Fruit fly (Drosophila melanogaster): Measurements from ENCODE around the gene Myc.
A peak's percentile ranks its signal among the peaks of the same experiment; 100 is the strongest.

Myc gene

dm6 chrX:3407760-3408608, 35.0 kb downstream of the Myc start (continued):
- TF ChIP-seq cyc (GFP tag; optimal IDR thresholded peaks at IDR 0.05), result peak; percentile 84
- peak; percentile 70 for TF ChIP-seq CG3919 (GFP tag; optimal IDR thresholded peaks at IDR 0.05)
- peak; percentile 82 for TF ChIP-seq Ets21C (GFP tag; optimal IDR thresholded peaks at IDR 0.05)
- TF ChIP-seq lz (GFP tag; optimal IDR thresholded peaks at IDR 0.05), result peak; percentile 87
- no peak for TF ChIP-seq CG4318 (GFP tag; optimal IDR thresholded peaks at IDR 0.05)
- peak; percentile 86 for TF ChIP-seq acj6 (GFP tag; optimal IDR thresholded peaks at IDR 0.05)
- TF ChIP-seq achi (GFP tag; optimal IDR thresholded peaks at IDR 0.05), result peak; percentile 67
- peak; percentile 50 to 60 for TF ChIP-seq salr (GFP tag; optimal IDR thresholded peaks at IDR 0.05)
- TF ChIP-seq CG10631 (GFP tag; optimal IDR thresholded peaks at IDR 0.05), result peak; percentile 69
- TF ChIP-seq CG6854 (GFP tag; optimal IDR thresholded peaks at IDR 0.05), result peak; percentile 56
- peak; percentile 27 for TF ChIP-seq fkh (GFP tag; optimal IDR thresholded peaks at IDR 0.05)
- peak; percentile 40; the same call in 1 of the 2 replicates for TF ChIP-seq Gug (GFP tag; IDR thresholded peaks at IDR 0.05)
- TF ChIP-seq esn (GFP tag; optimal IDR thresholded peaks at IDR 0.05), result peak; percentile 80
- TF ChIP-seq Eip75B (GFP tag; optimal IDR thresholded peaks at IDR 0.05), result peak; percentile 62
- peak; percentile 75 for TF ChIP-seq CG6163 (GFP tag; IDR thresholded peaks at IDR 0.05)
- peak; percentile 69 for TF ChIP-seq Sox15 (GFP tag; optimal IDR thresholded peaks at IDR 0.05)
- TF ChIP-seq dac (GFP tag; optimal IDR thresholded peaks at IDR 0.05), result no peak
- peak; percentile 54 for TF ChIP-seq Hr4 (GFP tag; optimal IDR thresholded peaks at IDR 0.05)
- TF ChIP-seq vri (GFP tag; optimal IDR thresholded peaks at IDR 0.05), result peak; percentile 84

- TF ChIP-seq CG6854 (GFP tag; optimal IDR thresholded peaks at IDR 0.05) (peak; percentile 46), CG32006 (GFP tag; optimal IDR thresholded peaks at IDR 0.05) (peak; percentile 75), Gug (GFP tag; IDR thresholded peaks at IDR 0.05) (peak; percentile 38; the same call in 1 of the 2 replicates), dsx (GFP tag; optimal IDR thresholded peaks at IDR 0.05; ENCODE audit: poor library complexity, severe bottlenecking) (peak; percentile 83), dac (GFP tag; optimal IDR thresholded peaks at IDR 0.05) (peak; percentile 45), cyc (GFP tag; optimal IDR thresholded peaks at IDR 0.05) (peak; percentile 88), Hr39 (GFP tag; optimal IDR thresholded peaks at IDR 0.05) (peak; percentile 91), CG8632 (GFP tag; optimal IDR thresholded peaks at IDR 0.05) (peak; percentile 83), eg (GFP tag; IDR thresholded peaks at IDR 0.05) (no peak), Hr38 (GFP tag; optimal IDR thresholded peaks at IDR 0.05) (no peak), CG6163 (GFP tag; IDR thresholded peaks at IDR 0.05) (peak; percentile 84), CG16779 (tag; optimal IDR thresholded peaks at IDR 0.05) (peak; percentile 87), spab (GFP tag; optimal IDR thresholded peaks at IDR 0.05) (peak; percentile 84), CG8119 (GFP tag; IDR thresholded peaks at IDR 0.05) (peak; percentile 75), Blimp-1 (GFP tag; optimal IDR thresholded peaks at IDR 0.05) (peak; percentile 55), CG11902 (GFP tag; optimal IDR thresholded peaks at IDR 0.05) (peak; percentile 76), net (GFP tag; optimal IDR thresholded peaks at IDR 0.05) (peak; percentile 81), ss (GFP tag; optimal IDR thresholded peaks at IDR 0.05) (peak; percentile 87 to 93), CG6276 (GFP tag; optimal IDR thresholded peaks at IDR 0.05) (peak; percentile 11), CG6792 (GFP tag; optimal IDR thresholded peaks at IDR 0.05) (peak; percentile 89), topi (GFP tag; optimal IDR thresholded peaks at IDR 0.05) (peak; percentile 91), Sox15 (GFP tag; optimal IDR thresholded peaks at IDR 0.05) (peak; percentile 78), acj6 (GFP tag; optimal IDR thresholded peaks at IDR 0.05) (peak; percentile 90), fkh (GFP tag; optimal IDR thresholded peaks at IDR 0.05) (no peak), Eip93F (GFP tag; optimal IDR thresholded peaks at IDR 0.05) (peak; percentile 53), CG3919 (GFP tag; optimal IDR thresholded peaks at IDR 0.05) (peak; percentile 88), fd85E (GFP tag; optimal IDR thresholded peaks at IDR 0.05) (peak; percentile 41), CG11762 (GFP tag; optimal IDR thresholded peaks at IDR 0.05; ENCODE audit: insufficient read depth) (peak; percentile 68), Eip75B (GFP tag; optimal IDR thresholded peaks at IDR 0.05) (peak; percentile 91), CG15336 (GFP tag; IDR thresholded peaks at IDR 0.05) (peak; percentile 55), Eip78C (GFP tag) (peak; percentile 98), vri (GFP tag; optimal IDR thresholded peaks at IDR 0.05) (peak; percentile 86), achi (GFP tag; optimal IDR thresholded peaks at IDR 0.05) (peak; percentile 90), CG11294 (GFP tag; IDR thresholded peaks at IDR 0.05) (no peak), OdsH (GFP tag; optimal IDR thresholded peaks at IDR 0.05) (peak; percentile 88), CG10669 (GFP tag; optimal IDR thresholded peaks at IDR 0.05) (peak; percentile 92), Ets96B (tag; optimal IDR thresholded peaks at IDR 0.05) (peak; percentile 87), CG1621 (tag; optimal IDR thresholded peaks at IDR 0.05) (peak; percentile 91)
Measured at dm6 chrX:3408609-3409237, 35.8 kb downstream of the Myc start.

Data from whole organism, prepupa.